Worm (Caenorhabditis elegans) whole organism, early embryonic: ENCODE data around the gene R08C7.1.

Experiments used
- B0310.2 ChIP-seq: sonication (generic microtip); optimal IDR thresholded peaks from 2 replicates; lab custom pipeline; 2016; ENCODE audit warnings: mild to moderate bottlenecking, missing genetic modification characterization, missing compliant biosample characterization
- F13C5.2 ChIP-seq: sonication (generic microtip); optimal IDR thresholded peaks from 2 replicates; lab custom pipeline; 2017; ENCODE audit warnings: mild to moderate bottlenecking, missing genetic modification characterization, inconsistent platforms, missing compliant biosample characterization
- aly-1 ChIP-seq: sonication (generic microtip); optimal IDR thresholded peaks from 2 replicates; lab custom pipeline; 2016; ENCODE audit warnings: missing genetic modification characterization, missing compliant biosample characterization
- ama-1 ChIP-seq: fragments of 150-350 bp; optimal IDR thresholded peaks from 2 replicates; lab custom pipeline; 2014
- ceh-36 ChIP-seq: sonication (generic microtip); optimal IDR thresholded peaks from 2 replicates; lab custom pipeline; 2016; ENCODE audit warnings: missing genetic modification characterization, inconsistent platforms, missing compliant biosample characterization
- ets-7 ChIP-seq: sonication (generic microtip); optimal IDR thresholded peaks from 2 replicates; lab custom pipeline; 2016; ENCODE audit warnings: missing genotype, missing genetic modification characterization, missing compliant biosample characterization
- flt-1 ChIP-seq: fragments of 200-800 bp; sonication (Bioruptor generic); IDR thresholded peaks from 2 replicates; pipeline ENCODE4 v1.3.6; 2022; ENCODE audit warnings: missing genetic modification characterization, missing compliant biosample characterization
- pes-1 ChIP-seq: fragments of 200-800 bp; sonication (Bioruptor generic); IDR thresholded peaks from 2 replicates; pipeline ENCODE4 v1.3.6; 2022; ENCODE audit warnings: missing genetic modification reagents, missing genetic modification characterization, missing compliant biosample characterization
- scrt-1 ChIP-seq: fragments of 200-800 bp; sonication (Bioruptor generic); IDR thresholded peaks from 2 replicates; pipeline ENCODE4 v1.3.6; 2022; ENCODE audit warnings: missing genetic modification characterization, missing compliant biosample characterization
- sea-1 ChIP-seq: fragments of 200-800 bp; sonication (Bioruptor generic); conservative IDR thresholded peaks from 2 replicates; pipeline ENCODE4 v1.3.6; 2022; ENCODE audit warnings: missing genetic modification characterization, missing compliant biosample characterization
- tbx-11 ChIP-seq: fragments of 200-800 bp; sonication (Bioruptor generic); IDR thresholded peaks from 2 replicates; pipeline ENCODE4 v1.3.6; 2022; ENCODE audit warnings: missing genetic modification characterization, missing compliant biosample characterization
- tra-4 ChIP-seq: sonication (generic microtip); optimal IDR thresholded peaks from 2 replicates; lab custom pipeline; 2017; ENCODE audit warnings: missing genetic modification characterization, missing compliant biosample characterization

DNA sequence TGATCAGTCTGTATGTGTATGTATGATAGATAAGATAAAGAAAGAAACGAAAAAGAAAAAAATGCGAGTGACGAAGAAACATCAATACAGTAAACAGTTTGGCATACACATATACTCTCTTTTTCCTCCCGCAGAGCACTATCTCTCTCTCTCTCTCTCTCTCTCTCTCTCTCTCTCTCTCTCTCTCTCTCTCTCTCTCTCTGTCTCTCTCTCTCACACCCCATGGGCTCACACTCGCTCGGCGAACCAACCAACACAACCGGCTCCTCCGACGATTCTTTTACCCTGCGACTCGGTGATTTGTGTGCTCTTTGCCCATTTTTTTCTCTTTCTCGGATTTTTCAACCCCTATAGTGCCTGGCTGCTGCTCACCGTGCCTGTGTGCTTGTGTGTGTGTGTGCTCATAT is 44.6 kb upstream of the R08C7.1 start:
- TF ChIP-seq sea-1 (GFP tag; lab: Robert Waterston, UW) (0 out of 2 replicates have a peak, but pooled peaks have one; percentile 43), F13C5.2 (tag; lab: Kevin White, UChicago) (no peak), ama-1 (no peak), scrt-1 (GFP tag; lab: Robert Waterston, UW) (no peak), tbx-11 (GFP tag; lab: Robert Waterston, UW) (no peak), ets-7 (tag; lab: Kevin White, UChicago) (no peak), aly-1 (tag; lab: Kevin White, UChicago) (no peak), pes-1 (GFP tag; lab: Robert Waterston, UW) (no peak), flt-1 (no peak), B0310.2 (tag; lab: Kevin White, UChicago) (no peak), tra-4 (tag; lab: Kevin White, UChicago) (no peak), ceh-36 (tag; lab: Kevin White, UChicago) (no peak)
